Worm (Caenorhabditis elegans) whole organism, midembryonic: ENCODE data around the gene W03D2.9.

Source experiments
- T22C8.4 ChIP-seq: fragments of 200-800 bp; sonication (Bioruptor generic); IDR thresholded peaks from 2 replicates; pipeline ENCODE4 v1.3.6; 2022; ENCODE audit warnings: missing genetic modification characterization, missing compliant biosample characterization
- cog-1 ChIP-seq: sonication (generic microtip); optimal IDR thresholded peaks from 2 replicates; lab custom pipeline; 2016; ENCODE audit warnings: missing genetic modification characterization, missing compliant biosample characterization
- flt-1 ChIP-seq: fragments of 200-800 bp; sonication (Bioruptor generic); IDR thresholded peaks from 2 replicates; pipeline ENCODE4 v1.3.6; 2022; ENCODE audit warnings: missing genetic modification characterization, missing compliant biosample characterization
- klf-2 ChIP-seq: fragments of 200-800 bp; sonication (Bioruptor generic); conservative IDR thresholded peaks from 2 replicates; pipeline ENCODE4 v1.3.6; 2022; ENCODE audit warnings: missing genetic modification reagents, missing genetic modification characterization, missing compliant biosample characterization
- med-1 ChIP-seq: sonication (generic microtip); optimal IDR thresholded peaks from 2 replicates; lab custom pipeline; 2017; ENCODE audit warnings: missing genetic modification characterization, mild to moderate bottlenecking, missing compliant biosample characterization, antibody characterized with exemption, missing genetic modification reagents; ENCODE audit not compliant: insufficient read depth
- ref-1 ChIP-seq: fragments of 200-800 bp; sonication (Bioruptor generic); conservative IDR thresholded peaks from 2 replicates; pipeline ENCODE4 v1.3.6; 2022; ENCODE audit warnings: missing genetic modification reagents, missing genetic modification characterization, missing compliant biosample characterization
- tab-1 ChIP-seq: fragments of 200-800 bp; sonication (Bioruptor generic); IDR thresholded peaks from 2 replicates; pipeline ENCODE4 v1.3.6; 2022; ENCODE audit warnings: missing genetic modification characterization, missing compliant biosample characterization
- ztf-23 ChIP-seq: fragments of 200-800 bp; sonication (Bioruptor generic); IDR thresholded peaks from 2 replicates; pipeline ENCODE4 v1.3.6; 2022; ENCODE audit warnings: missing genetic modification reagents, missing genetic modification characterization, missing compliant biosample characterization
- ztf-29 ChIP-seq: fragments of 200-800 bp; sonication (Bioruptor generic); IDR thresholded peaks from 2 replicates; pipeline ENCODE4 v1.3.6; 2022; ENCODE audit warnings: missing genetic modification reagents, missing genetic modification characterization, missing compliant biosample characterization

ce11 chrIV:4121055-4121454 is 46.5 kb upstream of the W03D2.9 start:
- TF ChIP-seq ztf-29 (no peak), med-1 (no peak), T22C8.4 (GFP tag; lab: Robert Waterston, UW) (no peak), tab-1 (GFP tag; lab: Robert Waterston, UW) (no peak), ztf-23 (GFP tag; lab: Robert Waterston, UW) (no peak), ref-1 (GFP tag; lab: Robert Waterston, UW) (no peak), klf-2 (GFP tag; lab: Robert Waterston, UW) (no peak), flt-1 (GFP tag; lab: Robert Waterston, UW) (no peak), cog-1 (no peak)
